Worm (Caenorhabditis elegans) whole organism, L3 larva: Measurements from ENCODE around the gene M7.8.

Source experiments
- R02D3.7 ChIP-seq: fragments of 150-350 bp; optimal IDR thresholded peaks from 2 replicates; lab custom pipeline; 2014; ENCODE audit warnings: missing biosample characterization, missing genetic modification characterization
- ZK546.5 ChIP-seq: sonication (generic microtip); optimal IDR thresholded peaks from 2 replicates; lab custom pipeline; 2017; ENCODE audit warnings: missing biosample characterization, missing genetic modification characterization
- aly-2 ChIP-seq: fragments of 150-350 bp; optimal IDR thresholded peaks from 2 replicates; lab custom pipeline; 2014; ENCODE audit warnings: missing biosample characterization, missing genetic modification characterization
- ama-1 ChIP-seq: fragments of 150-350 bp; optimal IDR thresholded peaks from 2 replicates; lab custom pipeline; 2018
- ceh-16 ChIP-seq: sonication (generic microtip); optimal IDR thresholded peaks from 2 replicates; lab custom pipeline; 2017; ENCODE audit warnings: missing biosample characterization, missing genetic modification characterization
- ceh-28 ChIP-seq: fragments of 150-350 bp; optimal IDR thresholded peaks from 2 replicates; lab custom pipeline; 2014; ENCODE audit warnings: missing biosample characterization, missing genetic modification reagents, missing genetic modification characterization
- daf-12 ChIP-seq: fragments of 150-350 bp; optimal IDR thresholded peaks from 2 replicates; lab custom pipeline; 2014; ENCODE audit warnings: missing biosample characterization, missing genetic modification reagents, missing genetic modification characterization
- egl-27 ChIP-seq: sonication (generic microtip); optimal IDR thresholded peaks from 4 replicates; lab custom pipeline; 2017; ENCODE audit warnings: missing biosample characterization, missing genetic modification reagents, missing genetic modification characterization
- egl-5 ChIP-seq: fragments of 150-350 bp; optimal IDR thresholded peaks from 2 replicates; lab custom pipeline; 2017; ENCODE audit warnings: missing biosample characterization, missing genetic modification reagents, missing genetic modification characterization, inconsistent platforms
- elt-2 ChIP-seq: sonication (generic microtip); optimal IDR thresholded peaks from 2 replicates; lab custom pipeline; 2016; ENCODE audit warnings: missing genetic modification reagents, mild to moderate bottlenecking, missing genetic modification characterization, missing compliant biosample characterization
- elt-3 ChIP-seq, 3 experiments: fragments of 150-350 bp in 1 of 3; sonication (generic microtip) in 2 of 3; optimal IDR thresholded peaks; 2 replicates in 2 of 3; 4 replicates in 1 of 3; lab custom pipeline; 2014 to 2017; ENCODE audit warnings: missing biosample characterization in 3 of 3, missing genetic modification characterization in 3 of 3
- fkh-10 ChIP-seq: sonication (generic microtip); optimal IDR thresholded peaks from 2 replicates; lab custom pipeline; 2017; ENCODE audit warnings: missing biosample characterization, missing genetic modification reagents, missing genetic modification characterization
- fos-1 ChIP-seq: fragments of 150-350 bp; optimal IDR thresholded peaks from 2 replicates; lab custom pipeline; 2014; ENCODE audit warnings: missing biosample characterization, missing genetic modification characterization
- jun-1 ChIP-seq: fragments of 150-350 bp; optimal IDR thresholded peaks from 2 replicates; lab custom pipeline; 2014; ENCODE audit warnings: missing biosample characterization, missing genetic modification reagents, missing genetic modification characterization
- lin-15B ChIP-seq: fragments of 150-350 bp; optimal IDR thresholded peaks from 2 replicates; lab custom pipeline; 2014; ENCODE audit warnings: missing biosample characterization, missing genetic modification characterization
- lin-39 ChIP-seq: fragments of 150-350 bp; optimal IDR thresholded peaks from 2 replicates; lab custom pipeline; 2018; ENCODE audit warnings: missing biosample characterization, missing genetic modification reagents, missing genetic modification characterization
- lsy-12 ChIP-seq: sonication (generic microtip); optimal IDR thresholded peaks from 2 replicates; lab custom pipeline; 2016; ENCODE audit warnings: mild to moderate bottlenecking, missing genetic modification characterization, missing compliant biosample characterization
- mdl-1 ChIP-seq: fragments of 150-350 bp; optimal IDR thresholded peaks from 2 replicates; lab custom pipeline; 2014; ENCODE audit warnings: missing biosample characterization, missing genetic modification characterization
- mml-1 ChIP-seq: fragments of 150-350 bp; sonication (generic microtip); optimal IDR thresholded peaks from 3 replicates; lab custom pipeline; 2014; ENCODE audit warnings: missing biosample characterization, missing genetic modification characterization
- nfya-1 ChIP-seq: sonication (generic microtip); optimal IDR thresholded peaks from 2 replicates; lab custom pipeline; 2017; ENCODE audit warnings: missing genetic modification characterization, mild to moderate bottlenecking, missing compliant biosample characterization, antibody characterized with exemption, moderate library complexity; ENCODE audit not compliant: insufficient read depth
- nhr-11 ChIP-seq: fragments of 150-350 bp; optimal IDR thresholded peaks from 2 replicates; lab custom pipeline; 2014; ENCODE audit warnings: missing biosample characterization, missing genetic modification characterization
- nhr-23 ChIP-seq: fragments of 150-350 bp; optimal IDR thresholded peaks from 2 replicates; lab custom pipeline; 2014; ENCODE audit warnings: missing biosample characterization, missing genetic modification reagents, missing genetic modification characterization
- nhr-237 ChIP-seq: fragments of 150-350 bp; optimal IDR thresholded peaks from 2 replicates; lab custom pipeline; 2014; ENCODE audit warnings: missing biosample characterization, missing genetic modification characterization
- nhr-25 ChIP-seq: sonication (generic microtip); optimal IDR thresholded peaks from 2 replicates; lab custom pipeline; 2017; ENCODE audit warnings: missing biosample characterization, missing genetic modification characterization
- nhr-43 ChIP-seq: sonication (generic microtip); optimal IDR thresholded peaks from 2 replicates; lab custom pipeline; 2016; ENCODE audit warnings: mild to moderate bottlenecking, missing genetic modification characterization, missing compliant biosample characterization; ENCODE audit not compliant: poor library complexity, severe bottlenecking
- nhr-67 ChIP-seq: fragments of 150-350 bp; optimal IDR thresholded peaks from 2 replicates; lab custom pipeline; 2014; ENCODE audit warnings: missing biosample characterization, missing genetic modification characterization
- nhr-76 ChIP-seq: fragments of 150-350 bp; sonication (generic microtip); optimal IDR thresholded peaks from 5 replicates; lab custom pipeline; 2014; ENCODE audit warnings: missing biosample characterization, missing genetic modification characterization
- nhr-77 ChIP-seq: fragments of 150-350 bp; optimal IDR thresholded peaks from 2 replicates; lab custom pipeline; 2014; ENCODE audit warnings: missing biosample characterization, missing genetic modification characterization
- pqm-1 ChIP-seq: fragments of 150-350 bp; optimal IDR thresholded peaks from 2 replicates; lab custom pipeline; 2017; ENCODE audit warnings: missing biosample characterization, missing genetic modification characterization, inconsistent platforms
- snpc-4 ChIP-seq: fragments of 150-350 bp; optimal IDR thresholded peaks from 2 replicates; lab custom pipeline; 2014; ENCODE audit warnings: missing biosample characterization, missing genetic modification characterization
- tbx-2 ChIP-seq: sonication (generic microtip); optimal IDR thresholded peaks from 2 replicates; lab custom pipeline; 2016; ENCODE audit warnings: mild to moderate bottlenecking, missing genetic modification characterization, missing compliant biosample characterization
- unc-39 ChIP-seq: sonication (generic microtip); optimal IDR thresholded peaks from 4 replicates; lab custom pipeline; 2017; ENCODE audit warnings: missing biosample characterization, missing genetic modification characterization
- unc-62 ChIP-seq: fragments of 150-350 bp; sonication (generic microtip); optimal IDR thresholded peaks from 4 replicates; lab custom pipeline; 2014; ENCODE audit warnings: missing biosample characterization, missing genetic modification reagents, missing genetic modification characterization
- zag-1 ChIP-seq: fragments of 150-350 bp; optimal IDR thresholded peaks from 2 replicates; lab custom pipeline; 2014; ENCODE audit warnings: missing biosample characterization, missing genetic modification characterization
- ztf-11 ChIP-seq: fragments of 150-350 bp; optimal IDR thresholded peaks from 2 replicates; lab custom pipeline; 2014; ENCODE audit warnings: missing biosample characterization, missing genetic modification characterization
- ztf-4 ChIP-seq: fragments of 150-350 bp; optimal IDR thresholded peaks from 2 replicates; lab custom pipeline; 2014; ENCODE audit warnings: missing biosample characterization, missing genetic modification characterization

The M7.8 gene

DNA sequence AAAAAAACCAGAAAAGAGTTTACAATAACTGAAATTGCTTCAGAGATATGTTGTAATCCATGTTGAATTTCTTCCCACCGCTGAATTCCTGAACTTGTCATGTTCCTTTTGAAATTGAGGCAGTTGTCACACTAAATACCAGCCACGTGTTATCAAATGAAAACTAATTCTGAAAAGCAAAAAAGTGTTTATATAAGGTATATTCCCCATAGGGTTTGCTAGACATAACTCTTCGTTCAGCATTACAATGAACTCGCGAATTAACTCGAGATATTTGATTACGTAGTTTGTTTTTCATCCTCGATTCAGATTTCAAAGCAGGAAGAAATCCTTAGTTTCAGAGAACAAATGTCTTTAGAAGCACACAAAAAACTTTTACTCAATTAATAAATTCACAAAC, 5.4 kb upstream of the M7.8 start, which contains the start of gene str-3:
str-3 (minus strand) TSS at position 101 of the 400 bp plus-strand sequence.
- TF ChIP-seq aly-2 (tag; lab: Kevin White, UChicago) (no peak), daf-12 (no peak), nhr-23 (tag; lab: Kevin White, UChicago) (no peak), ztf-4 (tag; lab: Kevin White, UChicago) (no peak), lin-15B (tag; lab: Kevin White, UChicago) (no peak), tbx-2 (tag; lab: Kevin White, UChicago) (no peak), fos-1 (tag; lab: Kevin White, UChicago) (no peak), egl-5 (tag; lab: Kevin White, UChicago) (no peak), lin-39 (tag; lab: Kevin White, UChicago) (no peak), nhr-25 (tag; lab: Kevin White, UChicago) (no peak), zag-1 (no peak), ceh-28 (tag; lab: Kevin White, UChicago) (no peak), ZK546.5 (tag; lab: Kevin White, UChicago) (no peak), elt-2 (tag; lab: Kevin White, UChicago) (no peak), fkh-10 (GFP tag; lab: Kevin White, UChicago) (no peak), nhr-76 (tag; lab: Kevin White, UChicago) (no peak), nfya-1 (tag; lab: Kevin White, UChicago) (no peak), mdl-1 (no peak), jun-1 (no peak), elt-3 (tag; optimal IDR thresholded peaks at IDR 0.05; lab: Kevin White, UChicago) (no peak)

DNA sequence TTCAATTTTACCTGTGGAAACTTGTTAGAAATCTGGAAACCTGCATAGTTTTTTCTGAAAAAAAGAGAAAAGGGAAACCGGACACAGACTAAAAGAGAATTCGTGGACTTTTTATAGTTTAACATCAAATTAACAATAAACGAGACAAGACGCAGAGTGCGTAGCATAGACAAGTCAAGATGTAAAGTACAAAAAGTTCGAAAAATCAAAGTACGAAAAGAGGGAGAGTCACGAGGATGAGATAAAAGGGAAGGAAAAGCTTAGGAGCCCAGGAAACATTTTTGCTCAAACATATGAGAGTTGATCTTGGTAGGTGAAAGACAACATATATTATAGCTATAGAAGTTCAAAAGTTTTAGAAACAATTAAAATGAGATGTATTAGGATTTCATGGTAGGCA, 2.9 kb upstream of the M7.8 start, which contains the start of gene M7.12:
M7.12 (minus strand) TSS at position 188 of the 400 bp plus-strand sequence.
- TF ChIP-seq ama-1 (lab: Kevin White, UChicago) = no peak
- TF ChIP-seq nhr-237 (tag; lab: Kevin White, UChicago) = no peak
- TF ChIP-seq nhr-76 (tag; lab: Kevin White, UChicago) = peak; percentile 76
- TF ChIP-seq ztf-4 (tag; lab: Kevin White, UChicago) = no peak
- peak; percentile 37 for TF ChIP-seq pqm-1 (tag; lab: Kevin White, UChicago)
- peak; percentile 7 for TF ChIP-seq nfya-1 (tag; lab: Kevin White, UChicago)

DNA sequence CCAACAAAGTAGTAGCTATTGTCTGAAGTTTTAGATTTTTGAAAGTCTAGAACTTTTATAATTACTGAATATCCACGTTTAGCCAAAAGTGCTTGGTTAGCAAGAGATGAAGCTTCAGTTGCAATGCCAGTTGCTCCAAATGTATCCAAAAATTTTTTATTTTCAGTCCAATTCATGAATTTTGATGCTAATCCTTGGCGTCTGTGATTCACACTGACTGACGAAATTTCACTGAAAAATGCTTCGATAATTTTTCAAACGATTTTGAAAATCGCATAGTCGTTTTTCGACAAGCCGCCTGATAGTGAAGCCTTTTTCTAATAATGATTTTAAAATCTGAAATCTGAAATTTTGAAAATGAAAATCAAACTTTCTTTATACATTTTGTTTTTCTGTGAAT, 833 bp downstream of the M7.8 start:
- TF ChIP-seq fkh-10 (GFP tag; lab: Kevin White, UChicago) (no peak), mml-1 (tag; lab: Kevin White, UChicago) (no peak), ceh-16 (tag; lab: Kevin White, UChicago) (no peak), ceh-28 (tag; lab: Kevin White, UChicago) (no peak), elt-3 (tag; optimal IDR thresholded peaks at IDR 0.05; lab: Kevin White, UChicago) (no peak), nhr-11 (tag; lab: Kevin White, UChicago) (no peak), aly-2 (tag; lab: Kevin White, UChicago) (no peak), pqm-1 (tag; lab: Kevin White, UChicago) (no peak)

DNA sequence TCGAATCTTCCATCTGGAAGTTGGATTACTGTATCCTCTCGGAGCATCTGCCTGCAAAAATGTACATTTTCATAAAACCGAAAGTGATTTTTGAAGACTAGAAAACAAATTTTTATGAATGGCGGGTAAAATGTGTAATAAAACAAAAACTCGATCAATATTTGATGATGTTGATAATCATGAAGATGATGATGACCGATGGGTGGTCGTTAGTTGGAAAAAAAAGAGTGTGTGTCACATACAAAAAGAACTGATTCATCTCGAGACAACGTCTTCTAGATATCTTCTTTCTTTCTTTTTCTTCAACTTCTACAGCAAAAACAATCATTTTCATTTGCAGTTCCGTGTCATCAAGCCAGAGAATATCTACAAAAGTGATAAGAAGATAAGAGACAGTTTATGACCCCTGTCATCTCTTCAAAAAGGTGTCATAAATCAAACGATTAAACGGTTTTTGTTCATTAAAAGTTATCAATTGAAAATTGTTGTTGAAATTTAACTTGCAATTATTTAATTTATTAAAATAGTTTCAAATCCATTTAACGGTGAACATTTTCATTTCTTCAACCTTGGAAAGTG, 2.3 kb downstream of the M7.8 start, which contains the start of gene bcc-1:
bcc-1 (minus strand) TSS at position 51 of the 579 bp plus-strand sequence.
- TF ChIP-seq daf-12 (no peak), unc-62 (GFP tag; lab: Kevin White, UChicago) (peak; percentile 69), nhr-23 (tag; lab: Kevin White, UChicago) (peak; percentile 88), ZK546.5 (tag; lab: Kevin White, UChicago) (no peak), snpc-4 (tag; lab: Kevin White, UChicago) (no peak), nhr-43 (tag; lab: Kevin White, UChicago) (peak; percentile 0), lsy-12 (tag; lab: Kevin White, UChicago) (no peak), ceh-28 (tag; lab: Kevin White, UChicago) (peak; percentile 19), egl-27 (tag; lab: Kevin White, UChicago) (peak; percentile 1), nhr-77 (tag; lab: Kevin White, UChicago) (no peak), elt-3 (tag; optimal IDR thresholded peaks at IDR 0.05; lab: Kevin White, UChicago) (peak in 1 of 3 experiments; percentile 57), nhr-67 (tag; lab: Kevin White, UChicago) (no peak), unc-39 (tag; lab: Kevin White, UChicago) (no peak), ztf-11 (tag; lab: Kevin White, UChicago) (no peak), nhr-25 (tag; lab: Kevin White, UChicago) (no peak), R02D3.7 (tag; lab: Kevin White, UChicago) (no peak)
